Worm (Caenorhabditis elegans) whole organism, mixed stage, embryonic: Measurements from ENCODE around the gene K08D8.1.
"Not testable (repeated sequence)": the region's sequence is repeated elsewhere in the genome, so short reads cannot be mapped to it uniquely, and the experiment has no call there.

ENCODE experiments used
- M03D4.4 ChIP-seq: sonication (generic microtip); optimal IDR thresholded peaks from 2 replicates; lab custom pipeline; 2017; ENCODE audit warnings: mild to moderate bottlenecking, missing genetic modification characterization, missing compliant biosample characterization
- bed-3 ChIP-seq: fragments of 200-800 bp; sonication (Bioruptor generic); optimal IDR thresholded peaks from 3 replicates; lab custom pipeline; 2018; ENCODE audit warnings: mild to moderate bottlenecking, missing genetic modification characterization, moderate library complexity, missing compliant biosample characterization
- blmp-1 ChIP-seq: fragments of 150-350 bp; optimal IDR thresholded peaks from 2 replicates; lab custom pipeline; 2014; ENCODE audit warnings: missing biosample characterization, missing genetic modification characterization
- ceh-39 ChIP-seq: fragments of 150-350 bp; optimal IDR thresholded peaks from 2 replicates; lab custom pipeline; 2014; ENCODE audit warnings: missing biosample characterization, missing genetic modification characterization
- ceh-83 ChIP-seq: fragments of 200-800 bp; sonication (Bioruptor generic); optimal IDR thresholded peaks from 2 replicates; lab custom pipeline; 2018; ENCODE audit warnings: mild to moderate bottlenecking, missing genetic modification characterization, missing compliant biosample characterization
- ces-1 ChIP-seq: fragments of 150-350 bp; optimal IDR thresholded peaks from 2 replicates; lab custom pipeline; 2014; ENCODE audit warnings: missing biosample characterization, missing genetic modification reagents, missing genetic modification characterization
- cnd-1 ChIP-seq: fragments of 200-800 bp; sonication (Bioruptor generic); optimal IDR thresholded peaks from 2 replicates; lab custom pipeline; 2018; ENCODE audit warnings: mild to moderate bottlenecking, missing genetic modification characterization, missing compliant biosample characterization
- drap-1 ChIP-seq: fragments of 200-800 bp; sonication (Bioruptor generic); optimal IDR thresholded peaks from 3 replicates; lab custom pipeline; 2018; ENCODE audit warnings: mild to moderate bottlenecking, missing genetic modification characterization, missing compliant biosample characterization
- elt-1 ChIP-seq: sonication (generic microtip); optimal IDR thresholded peaks from 2 replicates; lab custom pipeline; 2017; ENCODE audit warnings: missing genetic modification characterization, mild to moderate bottlenecking, missing compliant biosample characterization, antibody characterized with exemption, moderate library complexity, borderline replicate concordance; ENCODE audit not compliant: insufficient read depth
- elt-3 ChIP-seq: fragments of 150-350 bp; optimal IDR thresholded peaks from 2 replicates; lab custom pipeline; 2014; ENCODE audit warnings: missing biosample characterization, missing genetic modification characterization
- flh-1 ChIP-seq: fragments of 200-800 bp; sonication (Bioruptor generic); optimal IDR thresholded peaks from 2 replicates; lab custom pipeline; 2018; ENCODE audit warnings: mild to moderate bottlenecking, missing genetic modification characterization, moderate library complexity, missing compliant biosample characterization
- ham-2 ChIP-seq: fragments of 200-800 bp; sonication (Bioruptor generic); optimal IDR thresholded peaks from 2 replicates; lab custom pipeline; 2018; ENCODE audit warnings: mild to moderate bottlenecking, missing genetic modification characterization, missing compliant biosample characterization
- lin-13 ChIP-seq: fragments of 150-350 bp; optimal IDR thresholded peaks from 2 replicates; lab custom pipeline; 2014; ENCODE audit warnings: missing biosample characterization, missing genetic modification characterization
- lin-32 ChIP-seq: fragments of 200-800 bp; sonication (Bioruptor generic); optimal IDR thresholded peaks from 2 replicates; lab custom pipeline; 2018; ENCODE audit warnings: mild to moderate bottlenecking, missing genetic modification characterization, missing compliant biosample characterization
- lsy-2 ChIP-seq: fragments of 150-350 bp; optimal IDR thresholded peaks from 2 replicates; lab custom pipeline; 2014; ENCODE audit warnings: missing biosample characterization, missing genetic modification characterization
- mep-1 ChIP-seq: fragments of 150-350 bp; optimal IDR thresholded peaks from 2 replicates; lab custom pipeline; 2017; ENCODE audit warnings: missing biosample characterization, missing genetic modification reagents, missing genetic modification characterization, inconsistent platforms
- mls-2 ChIP-seq: sonication (generic microtip); optimal IDR thresholded peaks from 2 replicates; lab custom pipeline; 2016; ENCODE audit warnings: mild to moderate bottlenecking, missing genetic modification characterization, moderate library complexity, missing compliant biosample characterization
- nhr-12 ChIP-seq: fragments of 150-350 bp; optimal IDR thresholded peaks from 2 replicates; lab custom pipeline; 2014; ENCODE audit warnings: missing biosample characterization, missing genetic modification characterization
- nhr-237 ChIP-seq: fragments of 150-350 bp; optimal IDR thresholded peaks from 2 replicates; lab custom pipeline; 2014; ENCODE audit warnings: missing biosample characterization, missing genetic modification characterization
- nhr-76 ChIP-seq: sonication (generic microtip); optimal IDR thresholded peaks from 2 replicates; lab custom pipeline; 2017; ENCODE audit warnings: missing biosample characterization, missing genetic modification characterization
- pha-4 ChIP-seq: fragments of 150-350 bp; optimal IDR thresholded peaks from 2 replicates; lab custom pipeline; 2018; ENCODE audit warnings: missing biosample characterization, missing genetic modification reagents, missing genetic modification characterization
- sptf-1 ChIP-seq: sonication (generic microtip); optimal IDR thresholded peaks from 2 replicates; lab custom pipeline; 2017; ENCODE audit warnings: mild to moderate bottlenecking, missing genetic modification characterization, moderate library complexity, missing compliant biosample characterization
- tbx-8 ChIP-seq: fragments of 200-800 bp; sonication (Bioruptor generic); optimal IDR thresholded peaks from 2 replicates; lab custom pipeline; 2018; ENCODE audit warnings: mild to moderate bottlenecking, missing genetic modification characterization, moderate library complexity, missing compliant biosample characterization
- unc-120 ChIP-seq: sonication (generic microtip); optimal IDR thresholded peaks from 2 replicates; lab custom pipeline; 2017; ENCODE audit warnings: missing genetic modification characterization, missing compliant biosample characterization; ENCODE audit not compliant: poor library complexity, severe bottlenecking
- unc-39 ChIP-seq: fragments of 150-350 bp; optimal IDR thresholded peaks from 2 replicates; lab custom pipeline; 2014; ENCODE audit warnings: missing biosample characterization, missing genetic modification characterization
- zip-8 ChIP-seq: fragments of 150-350 bp; optimal IDR thresholded peaks from 2 replicates; lab custom pipeline; 2014; ENCODE audit warnings: missing biosample characterization, missing genetic modification characterization
- ztf-11 ChIP-seq: fragments of 150-350 bp; optimal IDR thresholded peaks from 2 replicates; lab custom pipeline; 2014; ENCODE audit warnings: missing biosample characterization, missing genetic modification characterization

K08D8.1 gene

DNA sequence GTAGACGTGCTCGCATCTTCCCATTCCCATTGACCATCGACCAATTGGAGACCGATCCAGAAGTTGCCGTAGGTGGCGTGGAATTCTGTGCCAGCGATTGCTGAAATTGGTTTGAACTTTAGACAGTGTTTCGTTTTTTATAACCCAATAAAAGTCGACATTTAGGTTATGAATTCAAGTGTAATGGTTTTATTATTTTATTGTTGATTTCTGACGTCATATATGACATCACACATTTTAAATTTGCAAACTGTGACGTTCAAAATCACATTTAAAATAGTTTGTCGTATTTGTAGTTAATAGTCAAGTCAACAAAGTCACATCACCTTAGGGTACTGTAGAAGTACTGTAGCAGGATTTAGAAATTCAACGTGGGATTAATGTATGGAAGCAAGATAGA lies 22.0 kb upstream of the K08D8.1 start:
- TF ChIP-seq zip-8 (tag; lab: Kevin White, UChicago) (peak; percentile 84), M03D4.4 (tag; lab: Kevin White, UChicago) (no peak)

DNA sequence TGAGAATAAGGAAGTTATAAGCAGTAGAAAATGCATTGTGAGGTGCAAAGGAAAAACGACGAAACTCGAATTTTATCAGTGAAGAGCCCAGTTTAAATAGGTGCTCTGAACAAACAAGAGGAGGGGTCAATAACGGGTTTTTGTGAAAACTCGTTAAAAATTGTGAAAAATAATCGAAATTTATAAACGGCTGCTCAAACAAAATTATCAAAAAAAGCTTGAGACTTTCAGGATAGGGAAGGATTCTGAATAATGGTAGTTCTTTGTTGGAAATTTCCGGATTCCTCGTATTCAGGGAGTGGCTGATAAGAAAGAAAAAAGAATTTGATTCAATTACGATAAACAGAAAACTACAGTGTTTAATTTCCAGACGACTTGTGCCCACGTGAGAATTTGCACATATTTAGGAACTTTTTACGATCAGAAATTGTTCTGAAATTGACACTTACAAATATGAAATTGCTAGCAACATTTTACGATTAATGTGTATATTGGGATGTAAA lies 20.8 kb upstream of the K08D8.1 start, which contains the start of gene clec-187:
Gene clec-187, minus strand, starts transcription at position 51 of the 503 bp plus-strand sequence.
- TF ChIP-seq cnd-1: no peak
- TF ChIP-seq lin-13 (tag; lab: Kevin White, UChicago): no peak
- TF ChIP-seq nhr-12 (tag; lab: Kevin White, UChicago): no peak
- TF ChIP-seq nhr-76 (tag; lab: Kevin White, UChicago): no peak
- no peak for TF ChIP-seq ceh-83
- TF ChIP-seq lin-32 (GFP tag; lab: Kevin White, UChicago): no peak
- TF ChIP-seq sptf-1 (tag; lab: Kevin White, UChicago): no peak
- TF ChIP-seq bed-3 (GFP tag; lab: Kevin White, UChicago): no peak
- TF ChIP-seq unc-120 (tag; lab: Kevin White, UChicago): no peak
- TF ChIP-seq blmp-1: no peak
- no peak for TF ChIP-seq mep-1 (tag; lab: Kevin White, UChicago)
- no peak for TF ChIP-seq flh-1
- TF ChIP-seq ztf-11: no peak
- TF ChIP-seq unc-39 (tag; lab: Kevin White, UChicago): no peak
- no peak for TF ChIP-seq ces-1 (GFP tag; lab: Kevin White, UChicago)
- TF ChIP-seq elt-1 (tag; lab: Kevin White, UChicago): no peak
- no peak for TF ChIP-seq elt-3

DNA sequence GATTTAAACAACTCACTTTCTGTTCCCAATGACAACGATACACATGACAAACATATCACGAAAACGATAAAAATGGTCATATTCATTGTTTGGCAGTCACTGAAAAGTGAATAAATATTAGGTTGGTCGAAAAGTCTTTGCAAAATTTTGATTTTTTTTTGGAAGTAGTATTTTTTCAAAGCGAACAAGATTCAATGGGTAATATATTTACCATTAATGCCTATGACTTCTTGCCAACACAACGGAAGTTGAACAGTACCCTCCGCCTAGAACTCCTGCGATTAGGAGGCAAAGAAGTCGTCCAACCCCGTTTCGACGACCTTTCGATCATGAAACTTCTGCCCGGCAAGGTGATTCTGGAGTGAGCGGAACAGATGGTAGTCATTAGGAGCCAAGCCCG lies 17.0 kb upstream of the K08D8.1 start, which contains the start of gene ZK896.1:
Gene ZK896.1, minus strand, starts transcription at position 101 of the 400 bp plus-strand sequence.
- TF ChIP-seq unc-39, unc-120, nhr-76 (tag; lab: Kevin White, UChicago): not testable (repeated sequence)

DNA sequence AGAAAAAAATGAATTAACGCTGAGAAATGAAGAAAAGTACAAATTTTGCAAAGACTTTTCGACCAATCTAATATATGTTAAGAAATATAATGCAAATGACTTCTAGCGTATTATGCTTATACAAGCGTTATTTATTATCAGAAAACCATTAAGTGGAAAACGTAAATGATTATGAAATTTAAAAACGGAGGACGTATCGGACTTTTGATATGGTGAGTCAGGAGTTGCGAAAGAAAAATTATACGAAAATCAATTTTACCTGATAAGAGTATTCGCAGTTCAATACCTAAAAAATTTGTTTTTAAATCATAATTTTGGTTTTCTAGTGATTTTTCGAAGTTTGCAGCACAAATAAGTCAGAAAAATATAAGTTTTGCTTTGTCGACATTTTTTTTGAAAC lies 15.7 kb upstream of the K08D8.1 start:
- TF ChIP-seq tbx-8: no peak
- TF ChIP-seq unc-120 (tag; lab: Kevin White, UChicago): no peak
- TF ChIP-seq, all 35 proteins: peak for 0

DNA sequence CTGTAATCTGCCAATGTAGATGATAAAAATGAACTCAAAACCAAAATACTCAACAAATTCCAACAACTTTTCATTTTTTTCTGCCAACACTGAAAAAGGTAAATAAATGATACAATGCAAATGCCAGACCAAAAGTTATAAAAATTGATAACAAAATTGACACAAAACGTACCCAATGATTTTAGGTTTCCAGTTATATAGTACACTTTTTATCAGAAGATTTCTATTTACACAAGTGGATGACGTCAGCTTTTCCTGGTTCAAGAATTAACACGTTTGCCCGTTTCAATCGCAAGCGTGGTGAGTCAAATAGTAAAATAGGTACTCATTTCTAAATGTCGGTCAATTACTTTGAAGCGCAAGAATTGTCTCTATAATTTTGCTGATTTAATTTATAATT lies 12.7 kb upstream of the K08D8.1 start, which contains the start of gene ZK896.5:
Gene ZK896.5, minus strand, starts transcription at position 89 of the 400 bp plus-strand sequence.
- TF ChIP-seq blmp-1 (no peak), ceh-39 (tag; lab: Kevin White, UChicago) (no peak), nhr-76 (tag; lab: Kevin White, UChicago) (no peak), unc-120 (tag; lab: Kevin White, UChicago) (no peak)

DNA sequence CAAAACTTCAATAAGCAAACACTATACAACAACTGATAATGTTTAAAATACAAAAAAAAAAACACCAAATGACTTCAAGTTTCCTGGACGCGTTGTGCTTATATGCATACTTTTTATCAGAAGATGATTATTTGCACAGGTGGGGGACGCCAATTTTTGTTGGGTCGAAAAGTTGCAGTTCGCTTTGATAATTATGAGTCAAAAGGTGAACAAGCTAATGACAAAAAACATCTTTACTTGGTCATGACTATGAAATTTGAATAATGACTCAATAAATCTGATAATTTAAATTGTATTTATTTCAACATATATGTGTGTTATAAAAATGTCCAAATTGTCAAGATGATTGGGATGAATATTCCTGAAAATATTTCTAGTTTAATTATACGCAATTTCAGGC lies 9.1 kb upstream of the K08D8.1 start, which contains the start of gene ZK896.4:
Gene ZK896.4, minus strand, starts transcription at position 101 of the 400 bp plus-strand sequence.
- TF ChIP-seq pha-4 (tag; lab: Kevin White, UChicago): no peak
- TF ChIP-seq lsy-2 (tag; lab: Kevin White, UChicago): no peak
- no peak for TF ChIP-seq blmp-1
- no peak for TF ChIP-seq M03D4.4 (tag; lab: Kevin White, UChicago)
- no peak for TF ChIP-seq bed-3 (GFP tag; lab: Kevin White, UChicago)

DNA sequence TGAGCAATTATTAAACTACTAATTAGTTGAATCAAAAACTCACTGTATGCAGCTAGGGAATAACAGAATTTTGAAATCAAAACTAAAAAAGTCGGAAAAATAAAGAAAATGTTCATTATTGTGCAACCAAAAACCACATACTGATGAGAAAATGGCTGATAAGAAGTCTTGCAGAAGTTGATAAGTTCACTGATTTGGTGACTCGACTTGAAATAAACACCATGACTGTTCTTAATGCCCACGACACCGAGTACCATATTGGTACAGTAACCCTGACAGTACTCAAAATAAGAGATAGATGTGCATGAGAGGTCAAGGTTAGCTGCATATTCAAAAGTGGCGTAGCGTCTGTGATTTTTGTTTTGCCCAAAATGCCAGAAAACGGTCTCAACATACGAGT lies 6.3 kb upstream of the K08D8.1 start:
- no peak for TF ChIP-seq ceh-83
- TF ChIP-seq lsy-2 (tag; lab: Kevin White, UChicago): no peak
- TF ChIP-seq lin-13 (tag; lab: Kevin White, UChicago): no peak
- no peak for TF ChIP-seq nhr-237
- no peak for TF ChIP-seq M03D4.4 (tag; lab: Kevin White, UChicago)
- no peak for TF ChIP-seq ham-2 (GFP tag; lab: Kevin White, UChicago)
- no peak for TF ChIP-seq flh-1
- no peak for TF ChIP-seq blmp-1
- no peak for TF ChIP-seq zip-8 (tag; lab: Kevin White, UChicago)
- TF ChIP-seq elt-3: no peak
- no peak for TF ChIP-seq sptf-1 (tag; lab: Kevin White, UChicago)
- TF ChIP-seq nhr-76 (tag; lab: Kevin White, UChicago): no peak
- TF ChIP-seq mls-2 (tag; lab: Kevin White, UChicago): no peak
- no peak for TF ChIP-seq ces-1 (GFP tag; lab: Kevin White, UChicago)
- TF ChIP-seq drap-1: no peak
